Fruit fly (Drosophila melanogaster) S2 (cell line): Measurements from ENCODE around the gene CG10232.

Experiments
- CG8478 ChIP-seq: fragments of >200 bp; optimal IDR thresholded peaks from 2 replicates; lab custom pipeline; 2018
- CTCF ChIP-seq, 2 experiments: fragments of >200 bp; optimal IDR thresholded peaks; 2 replicates each; lab custom pipeline; 2018

The CG10232 gene

dm6 chr3R:23722680-23723372 is 1.4 kb upstream of the CG10232 start, which contains the start of gene CG10365:
TSS of gene CG10365 (plus strand) at chr3R:23723331.
- no peak for TF ChIP-seq CG8478 (lab: Kevin White, UChicago)
- no peak for TF ChIP-seq CTCF (optimal IDR thresholded peaks at IDR 0.05; lab: Kevin White, UChicago)

- TF ChIP-seq CG8478 (lab: Kevin White, UChicago) (no peak), CTCF (optimal IDR thresholded peaks at IDR 0.05; lab: Kevin White, UChicago) (peak; percentile 54 to 90)
Observed at dm6 chr3R:23721936-23722335, 511 bp upstream of the CG10232 start.

- TF ChIP-seq CG8478 (lab: Kevin White, UChicago) (no peak), CTCF (optimal IDR thresholded peaks at IDR 0.05; lab: Kevin White, UChicago) (no peak)
Observed at dm6 chr3R:23718297-23718941, 3.0 kb downstream of the CG10232 start, which contains the start of gene nau. TSS of gene nau (minus strand) at chr3R:23718357.

dm6 chr3R:23714852-23715251 is 6.6 kb downstream of the CG10232 start:
- TF ChIP-seq CG8478 (lab: Kevin White, UChicago) = no peak
- no peak for TF ChIP-seq CTCF (optimal IDR thresholded peaks at IDR 0.05; lab: Kevin White, UChicago)

- TF ChIP-seq CG8478 (lab: Kevin White, UChicago) (no peak), CTCF (optimal IDR thresholded peaks at IDR 0.05; lab: Kevin White, UChicago) (no peak)
Observed at dm6 chr3R:23713901-23714300, 7.5 kb downstream of the CG10232 start.

- no peak for TF ChIP-seq CG8478 (lab: Kevin White, UChicago)
Observed at dm6 chr3R:23711195-23711594, 10.2 kb downstream of the CG10232 start, which contains the start of gene CG10300. TSS of gene CG10300 (plus strand) at chr3R:23711527.

dm6 chr3R:23709508-23710208 is 11.8 kb downstream of the CG10232 start, which contains the start of gene CG10301:
TSS of gene CG10301 (plus strand) at chr3R:23710158.
- TF ChIP-seq CTCF (optimal IDR thresholded peaks at IDR 0.05; lab: Kevin White, UChicago) = no peak
- TF ChIP-seq CG8478 (lab: Kevin White, UChicago) = no peak

- TF ChIP-seq CG8478 (lab: Kevin White, UChicago) (no peak), CTCF (optimal IDR thresholded peaks at IDR 0.05; lab: Kevin White, UChicago) (no peak)
Observed at dm6 chr3R:23704383-23705033, 16.9 kb downstream of the CG10232 start, which contains the start of gene Gba1b. TSS of gene Gba1b (plus strand) at chr3R:23704804.

dm6 chr3R:23702461-23702860 is 19.0 kb downstream of the CG10232 start, which contains the start of gene Qsox4:
TSS of gene Qsox4 (plus strand) at chr3R:23702761.
- TF ChIP-seq CG8478 (lab: Kevin White, UChicago) (no peak), CTCF (optimal IDR thresholded peaks at IDR 0.05; lab: Kevin White, UChicago) (no peak)

- TF ChIP-seq CG8478 (lab: Kevin White, UChicago) (no peak), CTCF (optimal IDR thresholded peaks at IDR 0.05; lab: Kevin White, UChicago) (no peak)
Observed at dm6 chr3R:23700304-23700767, 21.1 kb downstream of the CG10232 start, which contains the start of the genes CG31468 and Gba1a. TSS of gene CG31468 (minus strand) at chr3R:23700354. TSS of gene Gba1a (plus strand) at chr3R:23700621.

dm6 chr3R:23698835-23699234 is 22.6 kb downstream of the CG10232 start, which contains the start of gene prt:
TSS of gene prt (minus strand) at chr3R:23699027.
- TF ChIP-seq CG8478 (lab: Kevin White, UChicago) = no peak
- TF ChIP-seq CTCF (optimal IDR thresholded peaks at IDR 0.05; lab: Kevin White, UChicago) = no peak

dm6 chr3R:23696145-23696544 is 25.3 kb downstream of the CG10232 start, which contains the start of gene CG10252:
TSS of gene CG10252 (minus strand) at chr3R:23696245.
- TF ChIP-seq CG8478 (lab: Kevin White, UChicago) = no peak
- no peak for TF ChIP-seq CTCF (optimal IDR thresholded peaks at IDR 0.05; lab: Kevin White, UChicago)

dm6 chr3R:23694579-23695033 is 26.8 kb downstream of the CG10232 start, which contains the start of gene CG10254:
TSS of gene CG10254 (minus strand) at chr3R:23694983.
- no peak for TF ChIP-seq CG8478 (lab: Kevin White, UChicago)
- TF ChIP-seq CTCF (optimal IDR thresholded peaks at IDR 0.05; lab: Kevin White, UChicago) = peak; percentile 22 to 62

- TF ChIP-seq CTCF (optimal IDR thresholded peaks at IDR 0.05; lab: Kevin White, UChicago) = no peak
- TF ChIP-seq CG8478 (lab: Kevin White, UChicago) = no peak
Observed at dm6 chr3R:23686924-23687323, 34.5 kb downstream of the CG10232 start.
